Worm (Caenorhabditis elegans): ENCODE data around the gene Y66A7A.9.

ce11 chrIII:11590255-11590654 is 22.0 kb downstream of the Y66A7A.9 start:
- TF ChIP-seq unc-130 (GFP tag; optimal IDR thresholded peaks at IDR 0.05) (no peak), ama-1 (optimal IDR thresholded peaks at IDR 0.05) (no peak), ama-1 (GFP tag; optimal IDR thresholded peaks at IDR 0.05) (no peak), unc-62 (GFP tag; optimal IDR thresholded peaks at IDR 0.05) (no peak), madf-10 (tag; optimal IDR thresholded peaks at IDR 0.05) (no peak), efl-1 (GFP tag; optimal IDR thresholded peaks at IDR 0.05) (no peak), gei-17 (GFP tag; optimal IDR thresholded peaks at IDR 0.05) (no peak), ceh-27 (GFP tag; optimal IDR thresholded peaks at IDR 0.05) (no peak), lag-1 (GFP tag; IDR thresholded peaks at IDR 0.05) (no peak), snpc-4 (GFP tag; optimal IDR thresholded peaks at IDR 0.05) (no peak), snpc-4 (tag; optimal IDR thresholded peaks at IDR 0.05) (no peak), F49E8.2 (tag; optimal IDR thresholded peaks at IDR 0.05; ENCODE audit: insufficient read depth) (no peak)

All from whole organism, young adult.